Worm (Caenorhabditis elegans) whole organism, dauer: ENCODE data around the gene sec-61.B.

ENCODE experiments used
- unc-62 ChIP-seq: sonication (generic microtip); optimal IDR thresholded peaks from 2 replicates; lab custom pipeline; 2017; ENCODE audit warnings: missing biosample characterization, missing genetic modification reagents, missing genetic modification characterization

Gene sec-61.B

ce11 chrIV:2388949-2389495 lies 547 bp upstream of the sec-61.B start, which contains the start of gene trap-3:
Gene trap-3, plus strand, starts transcription at chrIV:2389445.
- no peak for TF ChIP-seq unc-62

ce11 chrIV:2383713-2384112 lies 4.8 kb downstream of the sec-61.B start, which contains the start of gene Y38F2AR.3:
Gene Y38F2AR.3, plus strand, starts transcription at chrIV:2384013.
- TF ChIP-seq unc-62 = no peak

ce11 chrIV:2348862-2349321 lies 39.6 kb downstream of the sec-61.B start, which contains the start of the genes ppgn-1 and tftc-1:
Gene ppgn-1, minus strand, starts transcription at chrIV:2348912.
Gene tftc-1, plus strand, starts transcription at chrIV:2349271.
- TF ChIP-seq unc-62 = no peak
